Worm (Caenorhabditis elegans) whole organism, L1 larva: ENCODE results near the gene R12B2.6.

Experiments used
- C16A3.4 ChIP-seq: fragments of 150-350 bp; optimal IDR thresholded peaks from 2 replicates; lab custom pipeline; 2014; ENCODE audit warnings: missing biosample characterization, missing genetic modification characterization
- C34B4.2 ChIP-seq: sonication (generic microtip); optimal IDR thresholded peaks from 2 replicates; lab custom pipeline; 2017; ENCODE audit warnings: mild to moderate bottlenecking, missing genetic modification characterization, missing compliant biosample characterization
- aly-2 ChIP-seq: fragments of 150-350 bp; optimal IDR thresholded peaks from 2 replicates; lab custom pipeline; 2014; ENCODE audit warnings: missing biosample characterization, missing genetic modification characterization
- ama-1 ChIP-seq: fragments of 150-350 bp; optimal IDR thresholded peaks from 2 replicates; lab custom pipeline; 2014
- blmp-1 ChIP-seq: fragments of 150-350 bp; optimal IDR thresholded peaks from 2 replicates; lab custom pipeline; 2014; ENCODE audit warnings: missing biosample characterization, missing genetic modification characterization
- ceh-63 ChIP-seq: fragments of 200-800 bp; sonication (Bioruptor generic); optimal IDR thresholded peaks from 2 replicates; lab custom pipeline; 2018; ENCODE audit warnings: mild to moderate bottlenecking, missing genetic modification characterization, missing compliant biosample characterization
- ceh-8 ChIP-seq: fragments of 200-800 bp; sonication (Bioruptor generic); optimal IDR thresholded peaks from 2 replicates; lab custom pipeline; 2018; ENCODE audit warnings: mild to moderate bottlenecking, missing genetic modification characterization, moderate library complexity, missing compliant biosample characterization
- ceh-82 ChIP-seq, 3 experiments: fragments of 150-350 bp in 1 of 3; sonication (generic microtip) in 2 of 3; optimal IDR thresholded peaks; 2 replicates each; lab custom pipeline; 2014 to 2017; ENCODE audit warnings: missing biosample characterization in 3 of 3, missing genetic modification characterization in 3 of 3
- ceh-90 ChIP-seq: sonication (generic microtip); optimal IDR thresholded peaks from 2 replicates; lab custom pipeline; 2016; ENCODE audit warnings: missing genetic modification characterization, missing compliant biosample characterization
- ces-1 ChIP-seq: fragments of 150-350 bp; optimal IDR thresholded peaks from 2 replicates; lab custom pipeline; 2014; ENCODE audit warnings: missing biosample characterization, missing genetic modification reagents, missing genetic modification characterization
- dsc-1 ChIP-seq: sonication (generic microtip); optimal IDR thresholded peaks from 2 replicates; lab custom pipeline; 2016; ENCODE audit warnings: mild to moderate bottlenecking, missing genetic modification characterization, missing compliant biosample characterization
- efl-1 ChIP-seq, 4 experiments: fragments of 150-350 bp; optimal IDR thresholded peaks in 3 of 4; peaks in 1 of 4; 1 replicate in 1 of 4; 2 replicates in 3 of 4; lab custom pipeline; 2014; ENCODE audit warnings: missing biosample characterization in 2 of 4, missing genetic modification characterization in 2 of 4, missing genetic modification reagents in 2 of 4
- efl-3 ChIP-seq: fragments of 200-800 bp; sonication (Bioruptor generic); optimal IDR thresholded peaks from 2 replicates; lab custom pipeline; 2018; ENCODE audit warnings: mild to moderate bottlenecking, missing genetic modification characterization, missing compliant biosample characterization
- elt-2 ChIP-seq: sonication (generic microtip); optimal IDR thresholded peaks from 2 replicates; lab custom pipeline; 2016; ENCODE audit warnings: missing genetic modification characterization, mild to moderate bottlenecking, inconsistent platforms, missing compliant biosample characterization, missing genetic modification reagents
- elt-3 ChIP-seq, 6 experiments: fragments of 150-350 bp in 1 of 6; sonication (generic microtip); optimal IDR thresholded peaks; 2 replicates each; lab custom pipeline; 2017 to 2018; ENCODE audit warnings: missing biosample characterization in 6 of 6, missing genetic modification characterization in 6 of 6, inconsistent platforms in 1 of 6
- ets-5 ChIP-seq: fragments of 200-800 bp; sonication (Bioruptor generic); IDR thresholded peaks from 2 replicates; pipeline ENCODE4 v1.3.6; 2022; ENCODE audit warnings: missing genetic modification characterization, missing compliant biosample characterization
- fkh-10 ChIP-seq: sonication (generic microtip); optimal IDR thresholded peaks from 2 replicates; lab custom pipeline; 2017; ENCODE audit warnings: missing biosample characterization, missing genetic modification reagents, missing genetic modification characterization
- fkh-4 ChIP-seq: sonication (generic microtip); optimal IDR thresholded peaks from 2 replicates; lab custom pipeline; 2016; ENCODE audit warnings: missing compliant biosample characterization, missing genetic modification characterization, borderline replicate concordance
- fkh-8 ChIP-seq: sonication (generic microtip); optimal IDR thresholded peaks from 2 replicates; lab custom pipeline; 2016; ENCODE audit warnings: mild to moderate bottlenecking, missing genetic modification characterization, missing compliant biosample characterization
- fos-1 ChIP-seq: fragments of 150-350 bp; optimal IDR thresholded peaks from 2 replicates; lab custom pipeline; 2014; ENCODE audit warnings: missing biosample characterization, missing genetic modification characterization
- lin-14 ChIP-seq: fragments of 200-800 bp; sonication (Bioruptor generic); optimal IDR thresholded peaks from 2 replicates; lab custom pipeline; 2018; ENCODE audit warnings: mild to moderate bottlenecking, missing genetic modification characterization, moderate library complexity, missing compliant biosample characterization
- lin-35 ChIP-seq, 2 experiments: fragments of 150-350 bp; optimal IDR thresholded peaks; 2 replicates each; lab custom pipeline; 2014; ENCODE audit warnings: missing biosample characterization in 2 of 2, missing genetic modification characterization in 2 of 2, missing genetic modification reagents in 2 of 2
- mep-1 ChIP-seq: fragments of 150-350 bp; optimal IDR thresholded peaks from 2 replicates; lab custom pipeline; 2014; ENCODE audit warnings: missing biosample characterization, missing genetic modification characterization
- nhr-11 ChIP-seq: fragments of 150-350 bp; optimal IDR thresholded peaks from 2 replicates; lab custom pipeline; 2014; ENCODE audit warnings: missing biosample characterization, missing genetic modification characterization
- nhr-12 ChIP-seq: sonication (generic microtip); optimal IDR thresholded peaks from 2 replicates; lab custom pipeline; 2017; ENCODE audit warnings: missing biosample characterization, missing genetic modification characterization
- nhr-20 ChIP-seq: sonication (generic microtip); optimal IDR thresholded peaks from 2 replicates; lab custom pipeline; 2016; ENCODE audit warnings: mild to moderate bottlenecking, missing genetic modification characterization, missing compliant biosample characterization
- nhr-237 ChIP-seq: fragments of 150-350 bp; optimal IDR thresholded peaks from 2 replicates; lab custom pipeline; 2014; ENCODE audit warnings: missing biosample characterization, missing genetic modification characterization
- nhr-47 ChIP-seq: sonication (generic microtip); optimal IDR thresholded peaks from 2 replicates; lab custom pipeline; 2016; ENCODE audit warnings: mild to moderate bottlenecking, missing genetic modification characterization, moderate library complexity, missing compliant biosample characterization
- nhr-76 ChIP-seq: sonication (generic microtip); optimal IDR thresholded peaks from 2 replicates; lab custom pipeline; 2017; ENCODE audit warnings: missing biosample characterization, missing genetic modification characterization
- nhr-85 ChIP-seq: sonication (generic microtip); peaks from one replicate; lab custom pipeline; 2016; ENCODE audit warnings: missing genetic modification characterization, inconsistent platforms, missing compliant biosample characterization
- nhr-90 ChIP-seq: sonication (generic microtip); optimal IDR thresholded peaks from 2 replicates; lab custom pipeline; 2016; ENCODE audit warnings: mild to moderate bottlenecking, missing genetic modification characterization, missing compliant biosample characterization; ENCODE audit not compliant: poor library complexity
- pax-3 ChIP-seq: fragments of 200-800 bp; sonication (Bioruptor generic); optimal IDR thresholded peaks from 2 replicates; lab custom pipeline; 2018; ENCODE audit warnings: mild to moderate bottlenecking, missing genetic modification characterization, moderate library complexity, missing compliant biosample characterization
- pqm-1 ChIP-seq: sonication (generic microtip); optimal IDR thresholded peaks from 3 replicates; lab custom pipeline; 2017; ENCODE audit warnings: missing biosample characterization, missing genetic modification characterization
- rnt-1 ChIP-seq: sonication (generic microtip); optimal IDR thresholded peaks from 2 replicates; lab custom pipeline; 2016; ENCODE audit warnings: mild to moderate bottlenecking, missing genetic modification characterization, moderate library complexity, missing compliant biosample characterization
- skn-1 ChIP-seq: fragments of 150-350 bp; optimal IDR thresholded peaks from 2 replicates; lab custom pipeline; 2014; ENCODE audit warnings: missing biosample characterization, missing genetic modification characterization
- snpc-4 ChIP-seq: fragments of 150-350 bp; optimal IDR thresholded peaks from 2 replicates; lab custom pipeline; 2014; ENCODE audit warnings: missing biosample characterization, missing genetic modification characterization
- snu-23 ChIP-seq: sonication (generic microtip); optimal IDR thresholded peaks from 2 replicates; lab custom pipeline; 2016; ENCODE audit warnings: missing genetic modification characterization, missing compliant biosample characterization
- sox-4 ChIP-seq: sonication (generic microtip); optimal IDR thresholded peaks from 2 replicates; lab custom pipeline; 2016; ENCODE audit warnings: missing genetic modification characterization, missing compliant biosample characterization
- sptf-1 ChIP-seq: fragments of 150-350 bp; optimal IDR thresholded peaks from 2 replicates; lab custom pipeline; 2014; ENCODE audit warnings: missing biosample characterization, missing genetic modification characterization
- swsn-7 ChIP-seq: sonication (generic microtip); optimal IDR thresholded peaks from 2 replicates; lab custom pipeline; 2016; ENCODE audit warnings: missing genetic modification characterization, missing compliant biosample characterization
- tbx-2 ChIP-seq: sonication (generic microtip); optimal IDR thresholded peaks from 2 replicates; lab custom pipeline; 2016; ENCODE audit warnings: missing genetic modification characterization, missing compliant biosample characterization
- vab-15 ChIP-seq: sonication (generic microtip); optimal IDR thresholded peaks from 2 replicates; lab custom pipeline; 2017; ENCODE audit warnings: missing genotype, mild to moderate bottlenecking, missing genetic modification characterization, missing compliant biosample characterization
- zag-1 ChIP-seq: fragments of 150-350 bp; optimal IDR thresholded peaks from 2 replicates; lab custom pipeline; 2014; ENCODE audit warnings: missing biosample characterization, missing genetic modification characterization
- ztf-11 ChIP-seq, 2 experiments: sonication (generic microtip); optimal IDR thresholded peaks; 2 replicates each; lab custom pipeline; 2016 to 2017; ENCODE audit warnings: missing genetic modification characterization in 2 of 2, missing biosample characterization in 1 of 2, missing compliant biosample characterization in 1 of 2
- ztf-4 ChIP-seq: fragments of 150-350 bp; optimal IDR thresholded peaks from 2 replicates; lab custom pipeline; 2014; ENCODE audit warnings: missing biosample characterization, missing genetic modification characterization

R12B2.6 gene

DNA sequence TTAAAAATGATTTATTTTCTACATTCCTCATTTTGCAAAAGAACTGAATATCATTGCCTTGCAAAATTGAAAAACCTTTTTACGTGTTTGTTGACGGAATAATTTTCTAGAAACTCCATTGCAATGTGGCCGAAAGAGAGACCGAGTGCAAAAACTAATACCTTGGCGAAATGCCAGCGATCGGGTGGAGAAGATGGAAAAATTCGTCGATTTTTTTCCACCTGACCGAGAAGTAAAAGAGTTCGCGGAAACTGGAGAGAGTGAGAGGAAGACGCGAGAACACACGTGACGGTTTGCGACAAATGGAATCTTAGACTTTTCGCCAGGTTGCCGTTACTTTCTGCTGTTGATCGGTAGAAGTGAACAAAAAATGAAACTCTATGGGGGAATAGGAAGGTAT lies 7.7 kb upstream of the R12B2.6 start (continued):
- peak in 1 of 2 experiments; percentile 17 for TF ChIP-seq efl-1 (optimal IDR thresholded peaks at IDR 0.05; lab: Kevin White, UChicago)
- peak; percentile 16 to 53 for TF ChIP-seq efl-1 (GFP tag; optimal IDR thresholded peaks at IDR 0.05 in 1 of 2; lab: Kevin White, UChicago)
- peak; percentile 83 for TF ChIP-seq lin-14 (GFP tag; lab: Kevin White, UChicago)
- no peak for TF ChIP-seq C34B4.2
- peak; percentile 78 for TF ChIP-seq snu-23 (GFP tag; lab: Kevin White, UChicago)
- TF ChIP-seq nhr-11 (tag; lab: Kevin White, UChicago) = no peak
- peak; percentile 33 for TF ChIP-seq ama-1 (lab: Kevin White, UChicago)
- peak; percentile 87 for TF ChIP-seq blmp-1 (tag; lab: Kevin White, UChicago)
- TF ChIP-seq vab-15 (tag; lab: Kevin White, UChicago) = no peak
- TF ChIP-seq nhr-20 (tag; lab: Kevin White, UChicago) = peak; percentile 77
- TF ChIP-seq mep-1 = peak; percentile 52
- peak; percentile 44 for TF ChIP-seq C16A3.4 (tag; lab: Kevin White, UChicago)
- TF ChIP-seq nhr-47 (tag; lab: Kevin White, UChicago) = peak; percentile 59
- no peak for TF ChIP-seq nhr-12 (tag; lab: Kevin White, UChicago)
- TF ChIP-seq dsc-1 = peak; percentile 11
- peak; percentile 21 for TF ChIP-seq swsn-7 (tag; lab: Kevin White, UChicago)
- TF ChIP-seq fkh-8 (tag; lab: Kevin White, UChicago) = peak; percentile 37
- peak; percentile 49 for TF ChIP-seq nhr-90
- TF ChIP-seq ceh-63 (GFP tag; lab: Kevin White, UChicago) = no peak
- TF ChIP-seq ces-1 = no peak
- TF ChIP-seq skn-1 (tag; lab: Kevin White, UChicago) = peak; percentile 33
- TF ChIP-seq sox-4 (tag; lab: Kevin White, UChicago) = no peak
- no peak for TF ChIP-seq ztf-11 (tag; optimal IDR thresholded peaks at IDR 0.05; lab: Kevin White, UChicago)
- peak in 1 of 2 experiments; percentile 69 for TF ChIP-seq lin-35 (GFP tag; optimal IDR thresholded peaks at IDR 0.05; lab: Kevin White, UChicago)
- no peak for TF ChIP-seq ceh-90 (tag; lab: Kevin White, UChicago)
- peak in 1 of 6 experiments; percentile 64 for TF ChIP-seq elt-3 (tag; optimal IDR thresholded peaks at IDR 0.05; lab: Kevin White, UChicago)
- TF ChIP-seq ceh-82 (tag; optimal IDR thresholded peaks at IDR 0.05; lab: Kevin White, UChicago) = peak in 1 of 3 experiments; percentile 20
- TF ChIP-seq snpc-4 (tag; lab: Kevin White, UChicago) = no peak
- TF ChIP-seq ztf-4 (tag; lab: Kevin White, UChicago) = no peak
- TF ChIP-seq nhr-237 (tag; lab: Kevin White, UChicago) = no peak
- no peak for TF ChIP-seq fkh-10 (GFP tag; lab: Kevin White, UChicago)
- no peak for TF ChIP-seq nhr-76 (tag; lab: Kevin White, UChicago)
- no peak for TF ChIP-seq fos-1 (tag; lab: Kevin White, UChicago)
- TF ChIP-seq pqm-1 (tag; lab: Kevin White, UChicago) = no peak
- TF ChIP-seq pax-3 (tag; lab: Kevin White, UChicago) = no peak
- TF ChIP-seq, all 84 proteins: peak for 28

- TF ChIP-seq ceh-63 (GFP tag; lab: Kevin White, UChicago) = no peak
- TF ChIP-seq efl-1 (optimal IDR thresholded peaks at IDR 0.05; lab: Kevin White, UChicago) = no peak
- TF ChIP-seq efl-1 (GFP tag; optimal IDR thresholded peaks at IDR 0.05 in 1 of 2; lab: Kevin White, UChicago) = peak in 1 of 2 experiments; percentile 89
- peak in 1 of 2 experiments; percentile 40 for TF ChIP-seq lin-35 (GFP tag; optimal IDR thresholded peaks at IDR 0.05; lab: Kevin White, UChicago)
These were observed 7.0 kb upstream of the R12B2.6 start for ce11 chrIII:5840815-5841573.

ce11 chrIII:5840277-5840676 lies 6.3 kb upstream of the R12B2.6 start:
- TF ChIP-seq dsc-1 (no peak), ceh-8 (no peak), nhr-85 (tag; lab: Kevin White, UChicago) (no peak), efl-3 (GFP tag; lab: Kevin White, UChicago) (no peak), pqm-1 (tag; lab: Kevin White, UChicago) (peak; percentile 72), nhr-237 (tag; lab: Kevin White, UChicago) (no peak), fkh-4 (tag; lab: Kevin White, UChicago) (no peak), ceh-63 (GFP tag; lab: Kevin White, UChicago) (no peak), nhr-20 (tag; lab: Kevin White, UChicago) (no peak), elt-2 (peak; percentile 11), ceh-82 (tag; optimal IDR thresholded peaks at IDR 0.05; lab: Kevin White, UChicago) (no peak), snpc-4 (tag; lab: Kevin White, UChicago) (no peak), fkh-8 (tag; lab: Kevin White, UChicago) (peak; percentile 16), elt-3 (tag; optimal IDR thresholded peaks at IDR 0.05; lab: Kevin White, UChicago) (no peak), ets-5 (GFP tag; lab: Robert Waterston, UW) (no peak), tbx-2 (tag; lab: Kevin White, UChicago) (no peak), nhr-12 (tag; lab: Kevin White, UChicago) (no peak), sox-4 (tag; lab: Kevin White, UChicago) (no peak), lin-35 (GFP tag; optimal IDR thresholded peaks at IDR 0.05; lab: Kevin White, UChicago) (no peak), blmp-1 (tag; lab: Kevin White, UChicago) (no peak), aly-2 (tag; lab: Kevin White, UChicago) (no peak), sptf-1 (tag; lab: Kevin White, UChicago) (no peak), rnt-1 (tag; lab: Kevin White, UChicago) (no peak), zag-1 (tag; lab: Kevin White, UChicago) (no peak), nhr-47 (tag; lab: Kevin White, UChicago) (peak; percentile 23)
